Fruit fly (Drosophila melanogaster) Kc167 (cell line): Measurements from ENCODE around the gene Sptz.

Experiments used
- Myc ChIP-seq: fragments of >200 bp; optimal IDR thresholded peaks from 2 replicates; lab custom pipeline; 2017; ENCODE audit warnings: missing external identifiers
- Sin3A ChIP-seq: fragments of >200 bp; optimal IDR thresholded peaks from 2 replicates; lab custom pipeline; 2018; ENCODE audit warnings: missing external identifiers
- h ChIP-seq: fragments of >200 bp; optimal IDR thresholded peaks from 3 replicates; lab custom pipeline; 2018; ENCODE audit warnings: missing external identifiers
- insv ChIP-seq: fragments of >200 bp; optimal IDR thresholded peaks from 3 replicates; lab custom pipeline; 2018; ENCODE audit warnings: missing external identifiers
- psq ChIP-seq: fragments of >200 bp; optimal IDR thresholded peaks from 2 replicates; lab custom pipeline; 2017; ENCODE audit warnings: missing external identifiers
- ttk ChIP-seq: sonication (Bioruptor generic); optimal IDR thresholded peaks from 2 replicates; lab custom pipeline; 2017; ENCODE audit warnings: missing external identifiers

The Sptz gene

DNA sequence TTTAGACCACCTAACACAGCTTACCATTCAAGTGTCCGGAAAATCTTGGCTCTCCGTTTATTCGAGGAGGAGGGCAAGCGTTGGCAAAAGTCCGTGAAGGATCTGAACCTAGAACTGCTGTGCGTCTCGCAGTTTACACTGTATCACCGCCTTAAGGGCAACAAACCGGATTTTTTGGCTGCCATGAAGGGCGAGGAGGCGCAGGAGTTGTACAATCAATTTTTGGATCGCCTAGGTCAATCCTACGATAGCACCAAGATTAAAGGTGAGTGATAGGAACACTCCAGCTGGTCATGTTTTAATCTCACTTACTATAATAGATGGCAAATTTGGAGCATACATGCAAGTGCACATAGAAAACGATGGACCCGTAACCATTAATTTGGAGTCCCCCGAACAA, 8.4 kb downstream of the Sptz start:
- no peak for TF ChIP-seq h (lab: Kevin White, UChicago)
- TF ChIP-seq insv (lab: Kevin White, UChicago): no peak
- no peak for TF ChIP-seq ttk (lab: Kevin White, UChicago)
- no peak for TF ChIP-seq Sin3A (lab: Kevin White, UChicago)
- no peak for TF ChIP-seq psq
- TF ChIP-seq Myc (lab: Kevin White, UChicago): no peak

DNA sequence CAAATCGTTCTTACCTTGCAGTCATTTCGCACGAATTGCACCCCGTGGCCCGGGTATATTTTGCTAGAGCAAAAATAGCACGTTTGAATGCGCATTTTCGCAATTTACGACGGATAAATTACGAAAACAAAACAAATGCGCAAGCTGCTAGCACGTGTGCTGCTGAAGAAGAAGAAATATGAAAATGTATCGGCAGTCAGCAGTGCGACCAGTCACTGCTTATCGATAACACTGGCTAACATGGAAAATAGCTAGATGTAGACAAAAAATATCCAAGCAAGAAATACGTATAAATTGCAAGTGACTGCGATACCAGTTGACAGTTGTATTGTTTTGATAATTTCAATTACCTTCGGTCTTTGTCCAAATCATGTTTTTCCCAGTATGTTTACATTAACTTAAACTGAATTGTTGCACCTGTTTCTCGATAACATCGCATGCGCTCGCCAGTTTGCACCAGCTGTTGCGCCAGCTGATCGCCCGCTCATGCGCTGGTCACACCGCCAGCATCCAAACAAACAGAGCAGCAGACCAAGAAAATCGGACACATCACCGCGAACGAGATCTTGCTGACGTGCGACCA, 9.6 kb downstream of the Sptz start, which contains the start of the genes RpL24-like and CG5276:
Gene RpL24-like, minus strand, starts transcription at position 188 of the 583 bp plus-strand sequence.
Gene CG5276, plus strand, starts transcription at position 344 of the 583 bp plus-strand sequence.
- TF ChIP-seq psq (no peak), Myc (lab: Kevin White, UChicago) (no peak), ttk (lab: Kevin White, UChicago) (no peak), Sin3A (lab: Kevin White, UChicago) (no peak), h (lab: Kevin White, UChicago) (no peak), insv (lab: Kevin White, UChicago) (no peak)

DNA sequence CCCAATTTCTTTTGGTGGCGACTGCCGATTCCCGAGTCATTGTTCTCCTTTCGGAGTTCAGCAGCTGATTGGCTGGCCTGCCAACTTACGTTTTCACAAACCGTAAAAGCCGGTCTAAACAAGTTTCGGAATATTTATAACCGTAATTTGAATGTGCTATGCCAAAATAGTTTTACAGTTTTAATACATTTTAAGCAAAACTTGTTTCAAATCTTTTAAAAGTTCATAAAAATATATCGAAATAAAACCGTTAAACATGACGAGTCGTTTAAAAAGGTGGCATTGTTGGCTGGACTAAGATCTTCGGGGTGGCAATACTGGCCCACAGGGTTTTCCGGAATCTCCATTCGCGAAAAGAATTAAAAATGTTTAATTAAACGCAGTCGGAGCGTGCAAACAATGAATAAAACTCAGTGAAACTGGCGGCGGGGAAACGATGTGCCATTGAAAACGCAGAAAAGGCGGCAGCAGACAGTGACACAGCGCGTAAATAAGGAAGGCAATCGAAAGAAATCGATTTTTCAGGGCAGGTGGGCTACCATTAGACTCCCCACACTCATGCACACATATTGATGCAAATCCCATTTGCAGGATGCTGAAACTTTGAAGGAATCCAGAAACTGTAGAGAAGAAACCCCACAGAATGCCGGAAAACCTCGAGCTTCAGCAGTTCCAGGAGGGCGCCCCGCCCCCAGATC, 13.8 kb downstream of the Sptz start, which contains the start of the genes Exd2 and CG5281:
Gene Exd2, minus strand, starts transcription at position 167 of the 698 bp plus-strand sequence.
Gene CG5281, plus strand, starts transcription at position 314 of the 698 bp plus-strand sequence.
- TF ChIP-seq Myc (lab: Kevin White, UChicago) (no peak), h (lab: Kevin White, UChicago) (no peak)

DNA sequence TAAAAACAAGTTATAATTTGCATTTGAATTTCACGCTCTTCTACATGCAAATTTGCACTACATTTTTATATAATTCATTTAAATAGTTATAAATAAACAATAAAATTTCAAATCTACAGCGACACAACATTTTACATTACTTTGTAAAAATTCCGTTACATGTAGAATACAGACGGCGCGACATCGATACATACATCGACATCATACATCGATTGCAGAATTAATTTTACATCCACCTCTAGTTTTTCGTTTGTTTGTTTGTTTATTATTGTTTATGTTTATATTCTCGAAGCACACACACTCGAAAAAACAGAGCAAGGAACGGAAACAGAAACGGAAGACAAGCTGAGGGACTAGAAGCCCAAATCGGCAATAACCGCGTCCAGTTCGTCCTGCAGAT, 15.6 kb downstream of the Sptz start, which contains the start of gene CG17230:
Gene CG17230, plus strand, starts transcription at position 258 of the 400 bp plus-strand sequence.
- no peak for TF ChIP-seq Sin3A (lab: Kevin White, UChicago)
- TF ChIP-seq insv (lab: Kevin White, UChicago): no peak
- no peak for TF ChIP-seq psq
- TF ChIP-seq Myc (lab: Kevin White, UChicago): no peak
- TF ChIP-seq ttk (lab: Kevin White, UChicago): no peak
- TF ChIP-seq h (lab: Kevin White, UChicago): no peak

DNA sequence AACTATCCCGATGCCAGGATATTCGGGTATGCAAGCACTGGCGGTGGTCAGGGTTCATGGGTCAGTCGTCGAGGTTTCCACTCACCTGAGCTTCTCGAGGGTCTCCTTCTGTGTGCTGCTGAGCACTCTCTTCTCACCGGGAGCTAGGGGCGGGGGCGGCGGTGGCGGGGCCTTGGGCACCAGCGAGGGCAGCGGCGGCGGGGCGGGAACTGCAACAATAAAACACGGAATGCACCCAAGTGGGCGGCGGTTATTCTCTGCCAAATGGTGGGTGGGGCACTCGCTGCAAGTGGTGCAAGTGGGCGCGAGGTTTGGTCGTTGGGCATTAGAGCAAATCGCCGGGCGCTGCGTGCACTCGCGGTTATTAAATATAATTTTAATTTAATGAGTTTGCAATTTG, 19.1 kb downstream of the Sptz start:
- no peak for TF ChIP-seq ttk (lab: Kevin White, UChicago)
- TF ChIP-seq psq: no peak
- no peak for TF ChIP-seq insv (lab: Kevin White, UChicago)
- no peak for TF ChIP-seq Sin3A (lab: Kevin White, UChicago)
- TF ChIP-seq Myc (lab: Kevin White, UChicago): no peak
- no peak for TF ChIP-seq h (lab: Kevin White, UChicago)

DNA sequence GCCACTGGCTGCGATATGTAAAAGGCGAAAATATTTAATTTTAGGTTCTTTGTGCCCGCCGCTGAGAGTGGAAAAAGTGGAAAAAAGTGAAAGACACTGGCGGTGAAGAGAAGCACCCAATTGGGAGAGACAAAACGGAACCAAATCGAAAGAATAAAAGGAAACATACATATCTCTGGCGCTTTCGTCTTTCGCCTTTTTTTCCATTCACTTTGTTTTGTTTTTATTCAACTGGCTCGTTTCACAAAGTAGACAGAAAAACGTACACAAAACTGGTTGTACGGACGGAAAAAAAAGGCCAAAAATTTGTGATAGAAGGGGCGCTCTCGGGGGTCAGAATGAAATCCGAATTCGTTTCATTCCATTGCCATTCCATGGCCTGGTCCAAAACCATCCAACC, 27.8 kb downstream of the Sptz start:
- TF ChIP-seq psq: no peak
- no peak for TF ChIP-seq Myc (lab: Kevin White, UChicago)
- no peak for TF ChIP-seq Sin3A (lab: Kevin White, UChicago)
- TF ChIP-seq h (lab: Kevin White, UChicago): no peak
- no peak for TF ChIP-seq ttk (lab: Kevin White, UChicago)
- no peak for TF ChIP-seq insv (lab: Kevin White, UChicago)

DNA sequence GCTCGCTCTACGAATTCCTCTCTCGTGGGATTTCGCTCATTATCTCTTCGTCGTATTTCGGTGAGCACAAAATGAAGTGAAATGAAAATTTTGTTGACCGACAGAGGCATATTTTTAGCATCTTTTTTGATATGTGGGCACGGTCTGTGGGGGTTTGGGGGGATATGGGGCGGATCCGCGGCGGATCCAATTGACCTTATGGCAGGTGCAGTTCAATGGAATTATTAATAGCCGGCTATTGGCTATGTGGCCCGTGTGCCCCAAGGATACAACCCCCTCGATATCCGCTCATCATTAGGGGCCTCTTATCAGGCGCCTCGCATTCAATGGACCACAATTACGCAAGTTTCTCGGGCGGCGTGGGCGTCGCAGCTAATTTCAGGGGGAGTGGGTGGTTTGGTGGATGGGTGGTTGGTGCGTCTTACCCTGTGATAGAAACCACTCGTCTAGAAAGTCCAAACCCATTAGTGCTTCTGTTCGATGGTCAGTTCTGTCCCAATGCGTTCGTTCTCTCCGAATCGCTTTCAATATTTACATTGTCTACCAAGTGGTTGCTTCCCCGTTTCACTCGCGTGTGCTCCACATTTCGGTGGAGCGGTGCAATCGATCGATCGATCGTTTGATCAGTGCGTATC, 29.4 kb downstream of the Sptz start, which contains the start of gene sals:
Gene sals, minus strand, starts transcription at position 585 of the 635 bp plus-strand sequence.
- TF ChIP-seq ttk (lab: Kevin White, UChicago): no peak
- TF ChIP-seq psq: no peak
- no peak for TF ChIP-seq h (lab: Kevin White, UChicago)
- no peak for TF ChIP-seq Sin3A (lab: Kevin White, UChicago)
- TF ChIP-seq Myc (lab: Kevin White, UChicago): no peak
- TF ChIP-seq insv (lab: Kevin White, UChicago): no peak

DNA sequence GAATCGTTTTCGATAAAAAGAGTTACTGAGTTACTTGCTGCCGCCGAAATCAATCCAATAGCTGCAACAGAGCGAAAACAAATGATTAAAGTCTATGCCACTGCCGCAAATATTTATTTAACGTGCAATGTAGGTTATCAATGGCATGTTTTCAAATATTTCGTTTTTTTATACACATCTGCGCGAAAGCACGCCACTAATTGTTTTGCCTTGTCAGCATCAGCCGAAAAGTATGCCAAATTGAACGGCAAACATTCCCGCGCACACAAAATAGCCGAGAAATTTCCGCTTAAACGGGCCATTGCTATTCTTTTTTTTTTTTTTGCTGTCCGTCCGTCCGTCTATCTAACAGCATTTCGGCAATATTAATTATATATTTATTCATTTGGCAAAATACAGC, 30.1 kb downstream of the Sptz start:
- no peak for TF ChIP-seq Myc (lab: Kevin White, UChicago)
- TF ChIP-seq Sin3A (lab: Kevin White, UChicago): no peak
- TF ChIP-seq h (lab: Kevin White, UChicago): no peak
- no peak for TF ChIP-seq ttk (lab: Kevin White, UChicago)
- TF ChIP-seq insv (lab: Kevin White, UChicago): no peak
- TF ChIP-seq psq: no peak

DNA sequence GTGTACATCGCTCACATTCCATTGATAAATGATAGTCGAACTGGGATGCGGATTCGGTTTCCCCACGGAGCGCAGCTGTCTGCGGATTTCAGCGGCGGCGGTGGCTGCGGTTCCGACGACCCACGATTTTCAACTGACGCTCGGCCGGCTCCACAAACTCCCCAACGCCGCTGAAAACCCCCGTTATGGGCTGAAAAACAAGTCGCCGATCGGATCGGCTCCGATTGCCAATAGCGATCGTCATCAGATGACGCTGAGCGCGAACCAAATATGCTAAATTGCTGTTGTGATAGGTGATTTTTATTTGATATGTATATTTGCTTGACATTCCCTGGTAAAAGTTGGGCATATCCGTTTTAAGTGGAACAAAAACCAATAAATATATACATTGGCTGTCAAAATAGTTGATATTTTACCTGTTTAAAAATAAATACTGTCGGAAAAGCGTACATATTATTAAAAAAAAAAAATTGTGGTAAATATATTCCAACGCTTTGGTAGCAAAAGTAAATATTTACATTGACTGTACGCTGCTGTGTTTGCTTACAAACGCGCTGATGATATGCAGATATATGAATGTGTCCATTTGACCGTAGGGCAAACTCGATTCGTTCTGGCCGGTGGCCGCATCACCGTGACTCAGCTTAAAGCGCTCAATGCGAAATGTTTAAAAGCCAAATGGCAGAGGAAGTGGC, 32.5 kb downstream of the Sptz start:
- no peak for TF ChIP-seq h (lab: Kevin White, UChicago)
- TF ChIP-seq Sin3A (lab: Kevin White, UChicago): no peak
- no peak for TF ChIP-seq insv (lab: Kevin White, UChicago)
- TF ChIP-seq psq: no peak

DNA sequence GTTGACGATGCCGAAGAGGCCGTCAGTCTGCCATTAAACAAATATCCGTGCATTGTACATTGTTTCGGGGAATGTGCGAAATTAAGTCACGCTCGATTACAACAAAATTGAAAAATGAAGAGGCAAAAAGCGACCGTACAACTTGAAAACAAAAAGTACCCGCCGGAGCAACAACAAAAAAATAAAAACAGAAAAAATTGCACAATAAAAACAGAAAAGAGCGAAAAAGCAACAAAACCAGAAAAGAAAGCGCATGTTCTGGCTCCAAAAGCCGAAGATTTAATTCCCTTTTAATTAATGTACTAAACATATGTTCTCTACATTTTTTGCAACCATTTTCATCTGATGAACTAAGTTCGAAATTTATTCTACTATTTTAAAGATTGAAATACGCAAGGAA, 34.6 kb downstream of the Sptz start:
- TF ChIP-seq Myc (lab: Kevin White, UChicago) (no peak), psq (no peak), ttk (lab: Kevin White, UChicago) (no peak)

DNA sequence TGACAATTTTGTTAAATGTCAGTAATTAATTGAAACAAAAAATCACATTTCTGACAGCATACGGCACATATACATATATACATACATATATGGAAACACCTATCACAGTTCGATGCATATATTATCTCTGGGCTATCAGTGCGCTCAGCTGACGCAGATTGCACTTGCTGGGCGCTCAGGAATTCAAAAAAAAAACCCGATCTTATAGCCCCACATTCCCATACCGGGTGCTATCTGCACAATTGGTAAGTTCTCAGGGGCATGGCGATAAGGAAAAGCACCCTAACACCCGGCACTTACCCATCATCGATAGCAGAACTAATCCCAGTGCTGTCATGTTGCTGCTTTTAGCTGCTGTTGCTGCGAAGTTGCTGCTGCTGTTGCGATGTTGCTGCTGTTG, 35.4 kb downstream of the Sptz start:
- TF ChIP-seq ttk (lab: Kevin White, UChicago): no peak
